Fruit fly (Drosophila melanogaster): ENCODE measurements around the gene Diap1.
A peak's percentile ranks its signal among the peaks of the same experiment; 100 is the strongest.

Diap1 gene

DNA sequence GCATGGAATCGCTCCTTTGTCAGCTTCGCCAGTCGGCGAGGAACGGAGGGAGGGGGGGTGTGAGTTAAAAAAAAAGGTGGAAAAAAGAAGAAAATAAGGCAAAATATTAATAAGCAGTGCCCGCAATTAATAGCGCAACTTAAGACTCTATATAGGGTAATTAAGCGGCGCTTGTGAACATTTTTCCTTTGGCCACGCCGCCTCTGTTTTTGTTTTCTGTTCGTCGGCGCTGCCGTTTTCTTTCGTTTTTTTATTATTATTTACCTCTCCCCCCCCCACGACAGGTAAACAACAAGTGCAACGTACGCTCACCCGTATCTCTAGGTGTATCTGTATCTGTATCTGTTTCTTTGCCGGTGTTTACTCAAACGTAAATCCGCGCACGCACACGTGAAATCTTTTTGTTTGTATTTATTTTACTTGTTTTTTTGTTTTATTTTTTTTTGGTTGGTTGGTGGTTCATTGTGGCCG is 23.6 kb downstream of the Diap1 start (continued):
- TF ChIP-seq CG7271 (tag; optimal IDR thresholded peaks at IDR 0.05), result peak; percentile 17
- TF ChIP-seq Mes4 (GFP tag; optimal IDR thresholded peaks at IDR 0.05), result no peak
- TF ChIP-seq CG5180 (GFP tag; optimal IDR thresholded peaks at IDR 0.05), result peak; percentile 64
- no peak for TF ChIP-seq her (GFP tag; optimal IDR thresholded peaks at IDR 0.05)
- no peak for TF ChIP-seq mirr (GFP tag; optimal IDR thresholded peaks at IDR 0.05)
- no peak for TF ChIP-seq ato (GFP tag; IDR thresholded peaks at IDR 0.05; ENCODE audit: partially characterized antibody)
- no peak for TF ChIP-seq CG6175 (GFP tag; IDR thresholded peaks at IDR 0.05)
- no peak for TF ChIP-seq ase (GFP tag; IDR thresholded peaks at IDR 0.05)
- TF ChIP-seq CG10654 (GFP tag; optimal IDR thresholded peaks at IDR 0.05), result no peak
- TF ChIP-seq dpn (GFP tag; optimal IDR thresholded peaks at IDR 0.05), result peak in 1 of 2 experiments; percentile 56
- TF ChIP-seq Dad (GFP tag; optimal IDR thresholded peaks at IDR 0.05), result no peak
- TF ChIP-seq CG4854 (GFP tag; optimal IDR thresholded peaks at IDR 0.05), result no peak
- TF ChIP-seq emc (GFP tag; optimal IDR thresholded peaks at IDR 0.05), result no peak
- TF ChIP-seq Tbp (GFP tag; optimal IDR thresholded peaks at IDR 0.05), result no peak
- no peak for TF ChIP-seq CG18476 (GFP tag; optimal IDR thresholded peaks at IDR 0.05)
- TF ChIP-seq bcd (GFP tag; optimal IDR thresholded peaks at IDR 0.05), result peak; percentile 51
- TF ChIP-seq GATAe (GFP tag; conservative IDR thresholded peaks at IDR 0.05), result no peak
- TF ChIP-seq ro (GFP tag; IDR thresholded peaks at IDR 0.05), result no peak
- TF ChIP-seq lov (optimal IDR thresholded peaks at IDR 0.05), result no peak
- TF ChIP-seq lov (GFP tag; IDR thresholded peaks at IDR 0.05), result no peak
- TF ChIP-seq gt (GFP tag; IDR thresholded peaks at IDR 0.05), result no peak
- TF ChIP-seq CG30020 (tag; optimal IDR thresholded peaks at IDR 0.05), result no peak
- no peak for TF ChIP-seq NK7.1 (GFP tag; optimal IDR thresholded peaks at IDR 0.05)
- no peak for TF ChIP-seq CG6791 (GFP tag; IDR thresholded peaks at IDR 0.05; ENCODE audit: partially characterized antibody)
- no peak for TF ChIP-seq Elba2 (GFP tag; optimal IDR thresholded peaks at IDR 0.05)
- TF ChIP-seq Sox100B (GFP tag; optimal IDR thresholded peaks at IDR 0.05), result peak; percentile 64
- TF ChIP-seq fu2 (GFP tag; optimal IDR thresholded peaks at IDR 0.05), result no peak
- TF ChIP-seq MESR4 (GFP tag; optimal IDR thresholded peaks at IDR 0.05), result no peak
- no peak for TF ChIP-seq Atf3 (GFP tag; optimal IDR thresholded peaks at IDR 0.05)
- peak; percentile 33 for TF ChIP-seq CG1233 (GFP tag; optimal IDR thresholded peaks at IDR 0.05)
- no peak for TF ChIP-seq CG16815 (GFP tag; optimal IDR thresholded peaks at IDR 0.05)
- peak; percentile 79 for TF ChIP-seq Ets65A (GFP tag)
- 0 out of 2 replicates have a peak, but pooled peaks have one; percentile 11 for TF ChIP-seq E2f2 (GFP tag; IDR thresholded peaks at IDR 0.05)
- TF ChIP-seq HLH3B (GFP tag; IDR thresholded peaks at IDR 0.05), result peak; percentile 50; the same call in 1 of the 2 replicates
- TF ChIP-seq CG14965 (GFP tag; optimal IDR thresholded peaks at IDR 0.05; ENCODE audit: borderline replicate concordance), result no peak
- peak; percentile 1 for TF ChIP-seq CG16863 (GFP tag; optimal IDR thresholded peaks at IDR 0.05)
- peak; percentile 64 for TF ChIP-seq Camta (GFP tag; optimal IDR thresholded peaks at IDR 0.05)
- peak; percentile 64 for TF ChIP-seq CG9727 (GFP tag; optimal IDR thresholded peaks at IDR 0.05)
- TF ChIP-seq slou (GFP tag; optimal IDR thresholded peaks at IDR 0.05), result no peak
- no peak for TF ChIP-seq CG1792 (GFP tag; optimal IDR thresholded peaks at IDR 0.05)
- TF ChIP-seq Oaz (GFP tag; IDR thresholded peaks at IDR 0.05), result peak; percentile 6; the same call in 1 of the 2 replicates
- TF ChIP-seq Aef1 (GFP tag; IDR thresholded peaks at IDR 0.05), result no peak
- peak; percentile 19 for TF ChIP-seq CG4707 (GFP tag; optimal IDR thresholded peaks at IDR 0.05)
- peak; percentile 15 for TF ChIP-seq CG2712 (tag; optimal IDR thresholded peaks at IDR 0.05)
- TF ChIP-seq CG33557 (GFP tag; optimal IDR thresholded peaks at IDR 0.05), result peak; percentile 53
- TF ChIP-seq CG6854 (GFP tag; optimal IDR thresholded peaks at IDR 0.05), result no peak
- no peak for TF ChIP-seq CG17912 (GFP tag; optimal IDR thresholded peaks at IDR 0.05)
- TF ChIP-seq pho (GFP tag; optimal IDR thresholded peaks at IDR 0.05), result no peak
- TF ChIP-seq wek (GFP tag; optimal IDR thresholded peaks at IDR 0.05), result peak; percentile 12
- no peak for TF ChIP-seq HLH54F (GFP tag; optimal IDR thresholded peaks at IDR 0.05)
- peak; percentile 62 for TF ChIP-seq nau (GFP tag; optimal IDR thresholded peaks at IDR 0.05)
- TF ChIP-seq trh (GFP tag; optimal IDR thresholded peaks at IDR 0.05), result no peak
